Fruit fly (Drosophila melanogaster) whole organism, larva: ENCODE data around the gene gry.

Source experiments
- noc ChIP-seq: fragments of 200-800 bp; sonication (Bioruptor generic); optimal IDR thresholded peaks from 3 replicates; lab custom pipeline; 2019; ENCODE audit warnings: missing biosample characterization, mild to moderate bottlenecking, missing genetic modification characterization, moderate library complexity

gry gene

dm6 chr3L:3247130-3248065 is 48.5 kb downstream of the gry start, which contains the start of gene CG43389:
Gene CG43389 (plus strand): TSS chr3L:3248015.
- TF ChIP-seq noc (tag; lab: Kevin White, UChicago), result no peak

dm6 chr3L:3248714-3249663 is 50.1 kb downstream of the gry start:
- TF ChIP-seq noc (tag; lab: Kevin White, UChicago), result peak; percentile 83

dm6 chr3L:3249664-3249996 is 50.7 kb downstream of the gry start:
- no peak for TF ChIP-seq noc (tag; lab: Kevin White, UChicago)

- TF ChIP-seq noc (tag; lab: Kevin White, UChicago), result peak; percentile 98
These were observed 51.3 kb downstream of the gry start for dm6 chr3L:3249997-3250774.

- TF ChIP-seq noc (tag; lab: Kevin White, UChicago), result no peak
These were observed 52.2 kb downstream of the gry start for dm6 chr3L:3250922-3251658.

- TF ChIP-seq noc (tag; lab: Kevin White, UChicago), result no peak
These were observed 53.0 kb downstream of the gry start for dm6 chr3L:3251659-3252490.

dm6 chr3L:3252884-3253283 is 54.0 kb downstream of the gry start:
- no peak for TF ChIP-seq noc (tag; lab: Kevin White, UChicago)

dm6 chr3L:3253631-3254030 is 54.7 kb downstream of the gry start:
- TF ChIP-seq noc (tag; lab: Kevin White, UChicago), result no peak

dm6 chr3L:3257690-3258089 is 58.8 kb downstream of the gry start, which contains the start of gene ckd:
Gene ckd (plus strand): TSS chr3L:3257878.
- TF ChIP-seq noc (tag; lab: Kevin White, UChicago), result no peak

- TF ChIP-seq noc (tag; lab: Kevin White, UChicago), result no peak
These were observed 60.8 kb downstream of the gry start for dm6 chr3L:3259703-3260102.
